Fruit fly (Drosophila melanogaster) whole organism, embryonic: Measurements from ENCODE around the gene CG33703.

Source experiments
- CG10321 ChIP-seq: fragments of 200-800 bp; sonication (Bioruptor generic); IDR thresholded peaks from 2 replicates; pipeline ENCODE4 v1.3.6; 2022; ENCODE audit warnings: missing biosample characterization, missing genetic modification characterization
- CG10654 ChIP-seq: fragments of 200-800 bp; sonication (Bioruptor generic); optimal IDR thresholded peaks from 2 replicates; lab custom pipeline; 2016; ENCODE audit warnings: missing biosample characterization, missing genetic modification characterization
- CG12659 ChIP-seq: fragments of 200-800 bp; sonication (Bioruptor generic); optimal IDR thresholded peaks from 3 replicates; lab custom pipeline; 2017; ENCODE audit warnings: mild to moderate bottlenecking, missing biosample characterization, missing genetic modification reagents, missing genetic modification characterization
- CG13894 ChIP-seq: fragments of 200-800 bp; sonication (Bioruptor generic); optimal IDR thresholded peaks from 3 replicates; lab custom pipeline; 2018; ENCODE audit warnings: missing biosample characterization, mild to moderate bottlenecking, missing genetic modification characterization, moderate library complexity
- CG15514 ChIP-seq: fragments of 200-800 bp; sonication (Bioruptor generic); optimal IDR thresholded peaks from 3 replicates; lab custom pipeline; 2017; ENCODE audit warnings: missing biosample characterization, missing genetic modification characterization, mild to moderate bottlenecking, moderate library complexity, missing genetic modification reagents
- CG17361 ChIP-seq: fragments of 200-800 bp; sonication (Bioruptor generic); IDR thresholded peaks from 3 replicates; pipeline ENCODE4 v1.3.6; 2022; ENCODE audit warnings: missing biosample characterization, missing genetic modification characterization
- CG17829 ChIP-seq: fragments of 200-800 bp; optimal IDR thresholded peaks from 2 replicates; lab custom pipeline; 2019; ENCODE audit warnings: missing biosample characterization, mild to moderate bottlenecking, missing genetic modification characterization, moderate library complexity
- CG17912 ChIP-seq: fragments of 200-800 bp; sonication (Bioruptor generic); optimal IDR thresholded peaks from 2 replicates; lab custom pipeline; 2018; ENCODE audit warnings: missing biosample characterization, mild to moderate bottlenecking, missing genetic modification characterization
- CG30431 ChIP-seq: fragments of 200-800 bp; sonication (Bioruptor generic); optimal IDR thresholded peaks from 2 replicates; lab custom pipeline; 2017; ENCODE audit warnings: missing biosample characterization, missing genetic modification characterization
- CG3163 ChIP-seq: fragments of 200-800 bp; sonication (Bioruptor generic); optimal IDR thresholded peaks from 3 replicates; lab custom pipeline; 2016; ENCODE audit warnings: missing biosample characterization, missing genetic modification characterization
- CG34224 ChIP-seq: fragments of 200-800 bp; sonication (Bioruptor generic); IDR thresholded peaks from 3 replicates; pipeline ENCODE4 v1.3.6; 2022; ENCODE audit warnings: missing biosample characterization, missing genetic modification characterization; ENCODE audit not compliant: partially characterized antibody
- CG34376 ChIP-seq: fragments of 200-800 bp; sonication (Bioruptor generic); optimal IDR thresholded peaks from 2 replicates; lab custom pipeline; 2018; ENCODE audit warnings: missing biosample characterization, mild to moderate bottlenecking, missing genetic modification characterization
- CG4360 ChIP-seq: fragments of 200-800 bp; sonication (Bioruptor generic); IDR thresholded peaks from 2 replicates; pipeline ENCODE4 v1.3.6; 2022; ENCODE audit warnings: missing biosample characterization, missing genetic modification characterization
- CG4617 ChIP-seq: fragments of 200-800 bp; sonication (Bioruptor generic); optimal IDR thresholded peaks from 3 replicates; lab custom pipeline; 2016; ENCODE audit warnings: missing biosample characterization, missing genetic modification characterization, borderline replicate concordance
- CG7786 ChIP-seq: fragments of 200-800 bp; sonication (Bioruptor generic); optimal IDR thresholded peaks from 2 replicates; lab custom pipeline; 2016; ENCODE audit warnings: missing biosample characterization, missing genetic modification characterization
- CG7928 ChIP-seq: fragments of 200-800 bp; sonication (Bioruptor generic); optimal IDR thresholded peaks from 2 replicates; lab custom pipeline; 2017; ENCODE audit warnings: missing biosample characterization, mild to moderate bottlenecking, missing genetic modification characterization
- CG8290 ChIP-seq, 3 experiments: fragments of 200-800 bp; sonication (Bioruptor generic); optimal IDR thresholded peaks; 2 replicates each; lab custom pipeline; 2016 to 2019; ENCODE audit warnings: missing biosample characterization in 3 of 3, missing genetic modification characterization in 3 of 3, mild to moderate bottlenecking in 2 of 3, moderate library complexity in 1 of 3
- CG8359 ChIP-seq: fragments of 200-800 bp; sonication (Bioruptor generic); optimal IDR thresholded peaks from 2 replicates; lab custom pipeline; 2017; ENCODE audit warnings: missing biosample characterization, mild to moderate bottlenecking, missing genetic modification characterization, borderline replicate concordance
- CG9797 ChIP-seq: fragments of 200-800 bp; sonication (Bioruptor generic); optimal IDR thresholded peaks from 3 replicates; lab custom pipeline; 2018; ENCODE audit warnings: missing biosample characterization, mild to moderate bottlenecking, missing genetic modification characterization
- CHES-1-like ChIP-seq: fragments of 200-800 bp; sonication (Bioruptor generic); optimal IDR thresholded peaks from 2 replicates; lab custom pipeline; 2016; ENCODE audit warnings: missing biosample characterization, missing genetic modification characterization
- D19A ChIP-seq: fragments of 200-800 bp; optimal IDR thresholded peaks from 3 replicates; lab custom pipeline; 2019; ENCODE audit warnings: missing biosample characterization, mild to moderate bottlenecking, missing genetic modification characterization, moderate library complexity
- Dbx ChIP-seq: fragments of 200-800 bp; sonication (Bioruptor generic); IDR thresholded peaks from 3 replicates; pipeline ENCODE4 v1.3.6; 2022; ENCODE audit warnings: missing biosample characterization, missing genetic modification characterization
- Hsf ChIP-seq: fragments of 200-800 bp; sonication (Bioruptor generic); optimal IDR thresholded peaks from 3 replicates; lab custom pipeline; 2016; ENCODE audit warnings: missing biosample characterization, missing genetic modification characterization
- Jarid2 ChIP-seq: fragments of 200-800 bp; sonication (Bioruptor generic); optimal IDR thresholded peaks from 3 replicates; lab custom pipeline; 2017; ENCODE audit warnings: mild to moderate bottlenecking, missing biosample characterization, missing genetic modification reagents, missing genetic modification characterization
- NfI ChIP-seq: fragments of 200-800 bp; sonication (Bioruptor generic); optimal IDR thresholded peaks from 3 replicates; lab custom pipeline; 2018; ENCODE audit warnings: missing biosample characterization, mild to moderate bottlenecking, missing genetic modification characterization, moderate library complexity
- Pdp1 ChIP-seq, 2 experiments: fragments of 200-800 bp; sonication (Bioruptor generic); optimal IDR thresholded peaks; 3 replicates each; lab custom pipeline; 2016; ENCODE audit warnings: missing biosample characterization in 2 of 2, missing genetic modification characterization in 2 of 2, mild to moderate bottlenecking in 1 of 2, moderate library complexity in 1 of 2
- Sox100B ChIP-seq: fragments of 200-800 bp; sonication (Bioruptor generic); optimal IDR thresholded peaks from 3 replicates; lab custom pipeline; 2018; ENCODE audit warnings: missing biosample characterization, mild to moderate bottlenecking, missing genetic modification characterization
- Trl ChIP-seq, 3 experiments: fragments of >200 bp in 2 of 3; fragments of 200-800 bp in 1 of 3; sonication (Bioruptor generic) in 1 of 3; optimal IDR thresholded peaks; 2 replicates in 1 of 3; 3 replicates in 2 of 3; lab custom pipeline; 2016 to 2017; ENCODE audit warnings: missing biosample characterization in 1 of 3, missing genetic modification characterization in 1 of 3
- chif ChIP-seq, 2 experiments: fragments of 200-800 bp; sonication (Bioruptor generic); optimal IDR thresholded peaks; 3 replicates each; lab custom pipeline; 2016; ENCODE audit warnings: missing biosample characterization in 2 of 2, missing genetic modification characterization in 2 of 2
- crc ChIP-seq: fragments of 200-800 bp; sonication (Bioruptor generic); optimal IDR thresholded peaks from 2 replicates; lab custom pipeline; 2016; ENCODE audit warnings: missing biosample characterization, missing genetic modification characterization
- crol ChIP-seq: fragments of 200-800 bp; sonication (Bioruptor generic); IDR thresholded peaks from 2 replicates; pipeline ENCODE4 v1.3.6; 2022; ENCODE audit warnings: missing biosample characterization, missing genetic modification characterization
- dmrt99B ChIP-seq: fragments of 200-800 bp; sonication (Bioruptor generic); optimal IDR thresholded peaks from 2 replicates; lab custom pipeline; 2018; ENCODE audit warnings: missing biosample characterization, mild to moderate bottlenecking, missing genetic modification characterization, moderate library complexity
- exex ChIP-seq: fragments of 200-800 bp; sonication (Bioruptor generic); optimal IDR thresholded peaks from 4 replicates; lab custom pipeline; 2018; ENCODE audit warnings: missing biosample characterization, mild to moderate bottlenecking, missing genetic modification characterization, moderate library complexity
- fd96Cb ChIP-seq: fragments of 200-800 bp; sonication (Bioruptor generic); optimal IDR thresholded peaks from 2 replicates; lab custom pipeline; 2018; ENCODE audit warnings: missing biosample characterization, mild to moderate bottlenecking, missing genetic modification characterization, moderate library complexity
- gsb-n ChIP-seq: fragments of 200-800 bp; sonication (Bioruptor generic); optimal IDR thresholded peaks from 3 replicates; lab custom pipeline; 2018; ENCODE audit warnings: missing biosample characterization, mild to moderate bottlenecking, missing genetic modification characterization
- jigr1 ChIP-seq: fragments of 200-800 bp; sonication (Bioruptor generic); IDR thresholded peaks from 3 replicates; pipeline ENCODE4 v1.3.6; 2022; ENCODE audit warnings: missing biosample characterization, missing genetic modification characterization
- nau ChIP-seq: fragments of 200-800 bp; sonication (Bioruptor generic); optimal IDR thresholded peaks from 3 replicates; lab custom pipeline; 2017; ENCODE audit warnings: missing biosample characterization, mild to moderate bottlenecking, missing genetic modification characterization, missing genetic modification reagents
- pb ChIP-seq: fragments of 200-800 bp; sonication (Bioruptor generic); optimal IDR thresholded peaks from 3 replicates; lab custom pipeline; 2016; ENCODE audit warnings: missing biosample characterization, missing genetic modification characterization
- pros ChIP-seq: fragments of 200-800 bp; sonication (Bioruptor generic); optimal IDR thresholded peaks from 3 replicates; lab custom pipeline; 2019; ENCODE audit warnings: missing biosample characterization, mild to moderate bottlenecking, missing genetic modification characterization, moderate library complexity
- sens ChIP-seq: fragments of 200-800 bp; sonication (Bioruptor generic); peaks from one replicate; lab custom pipeline; 2016; ENCODE audit warnings: missing biosample characterization, missing genetic modification characterization
- tap ChIP-seq: fragments of 200-800 bp; optimal IDR thresholded peaks from 3 replicates; lab custom pipeline; 2019; ENCODE audit warnings: missing biosample characterization, mild to moderate bottlenecking, missing genetic modification characterization, moderate library complexity
- unpg ChIP-seq: fragments of 200-800 bp; sonication (Bioruptor generic); optimal IDR thresholded peaks from 3 replicates; lab custom pipeline; 2018; ENCODE audit warnings: missing biosample characterization, mild to moderate bottlenecking, missing genetic modification characterization, moderate library complexity
- vvl ChIP-seq: fragments of 200-800 bp; sonication (Bioruptor generic); IDR thresholded peaks from 2 replicates; pipeline ENCODE4 v1.3.6; 2022; ENCODE audit warnings: missing biosample characterization, missing genetic modification characterization

Gene CG33703

DNA sequence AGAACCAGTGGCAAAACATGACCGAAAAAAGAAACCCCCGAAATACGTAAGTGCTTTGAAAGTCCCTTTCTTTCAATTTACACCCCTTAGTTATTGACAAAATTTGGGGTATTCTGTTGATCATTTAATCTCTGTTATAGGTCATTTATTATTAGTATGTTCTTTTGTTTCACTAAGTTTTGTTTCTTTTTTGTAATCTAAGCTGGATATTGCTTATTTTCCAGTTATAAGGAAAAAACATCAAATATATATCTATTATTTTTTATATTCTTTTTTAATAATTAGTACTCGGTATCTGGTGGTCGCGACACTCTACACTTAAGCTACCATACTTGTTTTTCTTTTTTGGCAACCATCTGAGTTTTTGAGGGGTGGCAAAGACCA lies 3.8 kb downstream of the CG33703 start (continued):
- TF ChIP-seq CG15514 (GFP tag; lab: Kevin White, UChicago), result no peak
- TF ChIP-seq nau, result no peak
- peak; percentile 80 for TF ChIP-seq dmrt99B (tag; lab: Kevin White, UChicago)
- no peak for TF ChIP-seq pb (GFP tag; lab: Kevin White, UChicago)

DNA sequence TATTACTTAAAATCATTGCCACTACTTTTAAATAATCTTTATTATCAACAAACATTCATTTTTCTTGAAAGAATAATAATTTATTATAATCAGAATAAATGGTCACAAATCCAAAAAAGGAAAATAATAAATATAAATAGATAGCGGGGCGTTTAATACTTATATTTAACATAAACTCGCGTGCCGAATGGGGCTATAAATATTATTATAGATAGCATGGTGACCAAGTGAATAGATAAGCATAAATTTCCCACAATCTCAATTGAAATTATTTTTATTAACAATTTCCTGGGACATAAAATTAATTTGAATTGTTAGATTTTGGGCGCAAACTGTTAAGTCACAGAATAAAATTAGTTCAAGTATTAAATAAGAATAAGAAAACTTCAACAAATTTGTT lies 6.0 kb downstream of the CG33703 start:
- TF ChIP-seq CG7786 (GFP tag; lab: Kevin White, UChicago), result no peak
- TF ChIP-seq exex, result peak; percentile 64

DNA sequence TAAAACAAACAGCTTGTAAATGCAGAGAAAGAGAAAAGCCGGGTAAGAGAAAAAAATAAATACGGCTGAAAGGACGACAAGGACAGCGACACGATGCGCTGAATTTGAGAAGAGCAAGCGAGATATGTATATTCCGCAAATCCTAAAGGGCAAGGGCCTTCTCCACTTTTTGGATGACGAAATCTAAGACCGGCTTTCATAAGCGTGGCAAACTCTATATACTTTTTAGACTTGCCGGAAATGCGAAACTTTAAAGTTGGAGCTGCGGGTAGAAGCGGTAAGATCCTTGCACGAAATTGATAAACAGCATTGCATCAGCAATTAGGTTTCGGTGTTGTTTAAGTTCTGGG lies 6.8 kb downstream of the CG33703 start:
- TF ChIP-seq CHES-1-like (GFP tag; lab: Kevin White, UChicago), result no peak
- peak; percentile 61 for TF ChIP-seq Sox100B (GFP tag; lab: Kevin White, UChicago)
- peak; percentile 69; the same call in 1 of the 2 replicates for TF ChIP-seq CG10321 (GFP tag; lab: Robert Waterston, UW)
- peak; percentile 16 for TF ChIP-seq crc (GFP tag; lab: Kevin White, UChicago)
- no peak for TF ChIP-seq CG4360 (GFP tag; lab: Robert Waterston, UW)
- peak; percentile 29 for TF ChIP-seq CG13894 (tag; lab: Kevin White, UChicago)
- peak; percentile 46; the same call in 2 of the 3 replicates for TF ChIP-seq CG17361 (GFP tag; lab: Robert Waterston, UW)
- peak; percentile 26 for TF ChIP-seq sens (GFP tag; lab: Kevin White, UChicago)
- TF ChIP-seq Trl (optimal IDR thresholded peaks at IDR 0.05; lab: Kevin White, UChicago), result peak; percentile 9 to 21
- TF ChIP-seq Trl (GFP tag; optimal IDR thresholded peaks at IDR 0.05; lab: Kevin White, UChicago), result no peak
- TF ChIP-seq CG4617 (GFP tag; lab: Kevin White, UChicago), result no peak
- TF ChIP-seq CG3163 (GFP tag; lab: Kevin White, UChicago), result peak; percentile 83

DNA sequence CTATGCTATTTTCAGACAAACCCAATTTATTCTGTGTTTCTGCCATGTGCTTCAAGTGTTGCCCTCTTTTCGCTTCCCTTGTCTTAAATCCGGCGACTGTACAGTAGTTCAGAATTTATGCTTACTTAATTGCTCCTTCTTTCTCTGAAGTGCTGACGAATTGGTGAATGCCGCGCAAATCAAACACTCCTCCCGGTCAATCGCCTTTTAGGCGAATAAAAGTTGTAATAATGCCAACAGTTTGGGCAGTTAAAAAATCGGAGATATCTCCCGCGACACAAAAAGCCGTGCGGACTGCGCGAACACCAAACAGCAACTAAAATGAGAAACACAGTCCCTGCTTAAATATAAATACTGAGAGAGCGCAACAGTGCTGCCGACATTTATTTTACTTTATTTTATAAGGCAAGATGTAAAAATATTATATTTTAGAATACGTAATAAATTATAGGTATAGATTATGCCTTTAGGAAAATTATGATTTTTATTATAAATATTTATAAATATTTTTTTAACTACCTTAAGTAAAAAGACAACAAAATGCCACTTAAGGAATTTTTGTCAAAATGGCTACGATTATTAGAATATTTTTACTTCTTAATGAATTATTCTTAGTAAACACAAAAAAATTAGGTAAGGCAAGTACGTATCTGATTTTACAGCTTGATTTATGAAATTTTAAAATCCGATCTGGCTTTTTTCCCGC lies 7.3 kb downstream of the CG33703 start, which contains the start of gene path:
path (minus strand) TSS at position 322 of the 706 bp plus-strand sequence.
- TF ChIP-seq CG30431 (GFP tag; lab: Kevin White, UChicago) (no peak), chif (GFP tag; optimal IDR thresholded peaks at IDR 0.05; lab: Kevin White, UChicago) (no peak), CG17829 (peak; percentile 78), vvl (GFP tag; lab: Robert Waterston, UW) (no peak; the same call in 1 of the 2 replicates), CG8290 (GFP tag; optimal IDR thresholded peaks at IDR 0.05; lab: Kevin White, UChicago) (peak; percentile 26), CG8290 (tag; optimal IDR thresholded peaks at IDR 0.05; lab: Kevin White, UChicago) (peak in 1 of 2 experiments; percentile 77), gsb-n (tag; lab: Kevin White, UChicago) (no peak), Dbx (GFP tag; lab: Robert Waterston, UW) (peak; percentile 58; the same call in 1 of the 3 replicates), NfI (no peak), CG10654 (GFP tag; lab: Kevin White, UChicago) (peak; percentile 29), Jarid2 (GFP tag; lab: Kevin White, UChicago) (peak; percentile 100), CG12659 (GFP tag; lab: Kevin White, UChicago) (peak; percentile 32), CG8359 (GFP tag; lab: Kevin White, UChicago) (no peak), CG17361 (GFP tag; lab: Robert Waterston, UW) (peak; percentile 77), CG34224 (no peak; the same call in 2 of the 3 replicates), CG34376 (GFP tag; lab: Kevin White, UChicago) (peak; percentile 53), CG9797 (GFP tag; lab: Kevin White, UChicago) (no peak), CG17912 (GFP tag; lab: Kevin White, UChicago) (peak; percentile 49), tap (tag; lab: Kevin White, UChicago) (peak; percentile 25), D19A (tag; lab: Kevin White, UChicago) (peak; percentile 58), fd96Cb (tag; lab: Kevin White, UChicago) (peak; percentile 50), jigr1 (GFP tag; lab: Robert Waterston, UW) (no peak), crol (GFP tag; lab: Robert Waterston, UW) (no peak), CG7928 (no peak), unpg (GFP tag; lab: Kevin White, UChicago) (peak; percentile 8), pros (GFP tag; lab: Kevin White, UChicago) (no peak), Pdp1 (GFP tag; optimal IDR thresholded peaks at IDR 0.05; lab: Kevin White, UChicago) (peak in 1 of 2 experiments; percentile 34), Hsf (GFP tag; lab: Kevin White, UChicago) (no peak)
